Fruit fly (Drosophila melanogaster) whole organism, pupa: ENCODE results near the gene CG13010.

Experiments
- D1 ChIP-seq: fragments of 200-800 bp; sonication (Bioruptor generic); optimal IDR thresholded peaks from 2 replicates; lab custom pipeline; 2018; ENCODE audit warnings: missing biosample characterization, mild to moderate bottlenecking, missing genetic modification characterization, moderate library complexity
- Ets98B ChIP-seq: fragments of 200-800 bp; sonication (Bioruptor generic); IDR thresholded peaks from 2 replicates; pipeline ENCODE4 v1.3.6; 2022; ENCODE audit warnings: missing biosample characterization, missing genetic modification characterization
- fd96Ca ChIP-seq: fragments of 200-800 bp; sonication (Bioruptor generic); IDR thresholded peaks from 3 replicates; pipeline ENCODE4 v1.3.6; 2022; ENCODE audit warnings: missing biosample characterization, missing genetic modification characterization

- TF ChIP-seq fd96Ca (GFP tag; lab: Robert Waterston, UW) (0 out of 3 replicates have a peak, but pooled peaks have one; percentile 42), Ets98B (GFP tag; lab: Robert Waterston, UW) (peak; percentile 43; the same call in 1 of the 2 replicates), D1 (tag; lab: Kevin White, UChicago) (no peak)
These were observed 44.7 kb upstream of the CG13010 start for dm6 chrX:16723203-16724173.
